Worm (Caenorhabditis elegans) whole organism, young adult: Measurements from ENCODE around the gene asp-3.

Experiments
- B0019.2 ChIP-seq: fragments of 200-800 bp; sonication (Bioruptor generic); conservative IDR thresholded peaks from 2 replicates; pipeline ENCODE4 v1.3.6; 2022; ENCODE audit warnings: missing genetic modification reagents, missing genetic modification characterization, missing compliant biosample characterization
- B0035.1 ChIP-seq: sonication (generic microtip); optimal IDR thresholded peaks from 2 replicates; lab custom pipeline; 2016; ENCODE audit warnings: missing genetic modification characterization, mild to moderate bottlenecking, missing compliant biosample characterization, missing genotype, missing genetic modification reagents
- B0261.1 ChIP-seq: sonication (generic microtip); optimal IDR thresholded peaks from 2 replicates; lab custom pipeline; 2016; ENCODE audit warnings: mild to moderate bottlenecking, missing genetic modification characterization, moderate library complexity, missing compliant biosample characterization
- D2030.7 ChIP-seq: fragments of 200-800 bp; sonication (Bioruptor generic); IDR thresholded peaks from 2 replicates; pipeline ENCODE4 v1.3.6; 2022; ENCODE audit warnings: missing genetic modification reagents, missing genetic modification characterization, missing compliant biosample characterization
- F23B12.7 ChIP-seq: sonication (generic microtip); optimal IDR thresholded peaks from 2 replicates; lab custom pipeline; 2017; ENCODE audit warnings: missing genetic modification characterization, mild to moderate bottlenecking, missing compliant biosample characterization, antibody characterized with exemption, moderate library complexity; ENCODE audit not compliant: insufficient read depth
- F37B4.10 ChIP-seq: fragments of 200-800 bp; sonication (Bioruptor generic); IDR thresholded peaks from 2 replicates; pipeline ENCODE4 v1.3.6; 2022; ENCODE audit warnings: missing genetic modification characterization, missing compliant biosample characterization
- F49E8.2 ChIP-seq: sonication (generic microtip); optimal IDR thresholded peaks from 3 replicates; lab custom pipeline; 2017; ENCODE audit warnings: missing genetic modification characterization, mild to moderate bottlenecking, missing compliant biosample characterization, antibody characterized with exemption, moderate library complexity; ENCODE audit not compliant: insufficient read depth
- F57A8.1 ChIP-seq: fragments of 200-800 bp; sonication (Bioruptor generic); optimal IDR thresholded peaks from 2 replicates; lab custom pipeline; 2018; ENCODE audit warnings: mild to moderate bottlenecking, missing genetic modification characterization, moderate library complexity, missing compliant biosample characterization
- K11D2.4 ChIP-seq: fragments of 200-800 bp; sonication (Bioruptor generic); IDR thresholded peaks from 2 replicates; pipeline ENCODE4 v1.3.6; 2022; ENCODE audit warnings: missing genetic modification reagents, missing genetic modification characterization, missing compliant biosample characterization
- K12H6.12 ChIP-seq: fragments of 200-800 bp; sonication (Bioruptor generic); optimal IDR thresholded peaks from 2 replicates; lab custom pipeline; 2018; ENCODE audit warnings: mild to moderate bottlenecking, missing genetic modification characterization, missing compliant biosample characterization
- T26A5.8 ChIP-seq: sonication (generic microtip); optimal IDR thresholded peaks from 2 replicates; lab custom pipeline; 2016; ENCODE audit warnings: missing genetic modification characterization, missing compliant biosample characterization
- Y53G8AR.9 ChIP-seq: fragments of 200-800 bp; sonication (Bioruptor generic); conservative IDR thresholded peaks from 2 replicates; pipeline ENCODE4 v1.3.6; 2022; ENCODE audit warnings: missing genetic modification reagents, missing genetic modification characterization, missing compliant biosample characterization
- akir-1 ChIP-seq: fragments of 200-800 bp; sonication (Bioruptor generic); optimal IDR thresholded peaks from 2 replicates; lab custom pipeline; 2018; ENCODE audit warnings: mild to moderate bottlenecking, missing genetic modification characterization, moderate library complexity, missing compliant biosample characterization
- athp-1 ChIP-seq: sonication (generic microtip); optimal IDR thresholded peaks from 2 replicates; lab custom pipeline; 2017; ENCODE audit warnings: mild to moderate bottlenecking, missing genetic modification characterization, missing compliant biosample characterization
- attf-3 ChIP-seq: fragments of 200-800 bp; sonication (Bioruptor generic); conservative IDR thresholded peaks from 2 replicates; pipeline ENCODE4 v1.3.6; 2022; ENCODE audit warnings: missing genetic modification reagents, missing genetic modification characterization, missing compliant biosample characterization
- ccch-3 ChIP-seq: fragments of 200-800 bp; sonication (Bioruptor generic); optimal IDR thresholded peaks from 2 replicates; lab custom pipeline; 2018; ENCODE audit warnings: mild to moderate bottlenecking, missing genetic modification characterization, missing compliant biosample characterization
- cebp-2 ChIP-seq: fragments of 200-800 bp; sonication (Bioruptor generic); IDR thresholded peaks from 2 replicates; pipeline ENCODE4 v1.3.6; 2022; ENCODE audit warnings: missing genetic modification characterization, missing compliant biosample characterization
- ceh-40 ChIP-seq: fragments of 200-800 bp; sonication (Bioruptor generic); IDR thresholded peaks from 2 replicates; pipeline ENCODE4 v1.3.6; 2022; ENCODE audit warnings: missing genetic modification characterization, missing compliant biosample characterization
- ceh-79 ChIP-seq: sonication (generic microtip); optimal IDR thresholded peaks from 2 replicates; lab custom pipeline; 2017; ENCODE audit warnings: mild to moderate bottlenecking, missing genetic modification characterization, missing compliant biosample characterization
- ceh-91 ChIP-seq: fragments of 200-800 bp; sonication (Bioruptor generic); IDR thresholded peaks from 2 replicates; pipeline ENCODE4 v1.3.6; 2022; ENCODE audit warnings: missing genetic modification reagents, missing genetic modification characterization, missing compliant biosample characterization
- chd-7 ChIP-seq: sonication (generic microtip); optimal IDR thresholded peaks from 2 replicates; lab custom pipeline; 2016; ENCODE audit warnings: mild to moderate bottlenecking, missing genetic modification characterization, moderate library complexity, missing compliant biosample characterization
- efl-1 ChIP-seq: fragments of 150-350 bp; optimal IDR thresholded peaks from 2 replicates; lab custom pipeline; 2014; ENCODE audit warnings: missing biosample characterization, missing genetic modification reagents, missing genetic modification characterization
- egl-18 ChIP-seq: fragments of 200-800 bp; sonication (Bioruptor generic); IDR thresholded peaks from 2 replicates; pipeline ENCODE4 v1.3.6; 2022; ENCODE audit warnings: missing genetic modification reagents, missing genetic modification characterization, missing compliant biosample characterization
- egl-44 ChIP-seq: fragments of 200-800 bp; sonication (Bioruptor generic); IDR thresholded peaks from 2 replicates; pipeline ENCODE4 v1.3.6; 2022; ENCODE audit warnings: missing genetic modification reagents, missing genetic modification characterization, missing compliant biosample characterization
- hlh-12 ChIP-seq: sonication (generic microtip); optimal IDR thresholded peaks from 2 replicates; lab custom pipeline; 2016; ENCODE audit warnings: missing genetic modification characterization, missing compliant biosample characterization
- hmg-1.2 ChIP-seq: fragments of 200-800 bp; sonication (Bioruptor generic); IDR thresholded peaks from 2 replicates; pipeline ENCODE4 v1.3.6; 2022; ENCODE audit warnings: missing genetic modification reagents, missing genetic modification characterization, missing compliant biosample characterization
- hsf-1 ChIP-seq: fragments of 200-800 bp; sonication (Bioruptor generic); IDR thresholded peaks from 2 replicates; pipeline ENCODE4 v1.3.6; 2022; ENCODE audit warnings: missing genetic modification reagents, missing genetic modification characterization, missing compliant biosample characterization
- let-526 ChIP-seq: fragments of 200-800 bp; sonication (Bioruptor generic); IDR thresholded peaks from 2 replicates; pipeline ENCODE4 v1.3.6; 2022; ENCODE audit warnings: missing genetic modification reagents, missing genetic modification characterization, missing compliant biosample characterization
- let-607 ChIP-seq, 2 experiments: fragments of 200-800 bp in 1 of 2; sonication (Bioruptor generic) in 1 of 2; sonication (generic microtip) in 1 of 2; optimal IDR thresholded peaks; 2 replicates each; lab custom pipeline; 2016 to 2018; ENCODE audit warnings: mild to moderate bottlenecking in 2 of 2, missing compliant biosample characterization in 2 of 2, missing genetic modification characterization in 2 of 2, moderate library complexity in 2 of 2, missing genotype in 1 of 2
- lin-26 ChIP-seq: fragments of 200-800 bp; sonication (Bioruptor generic); IDR thresholded peaks from 2 replicates; pipeline ENCODE4 v1.3.6; 2022; ENCODE audit warnings: missing genetic modification reagents, missing genetic modification characterization, missing compliant biosample characterization
- lin-35 ChIP-seq, 3 experiments: fragments of 150-350 bp in 2 of 3; sonication (generic microtip) in 1 of 3; optimal IDR thresholded peaks; 2 replicates each; lab custom pipeline; 2014 to 2018; ENCODE audit warnings: missing biosample characterization in 3 of 3, missing genetic modification characterization in 3 of 3, missing genetic modification reagents in 3 of 3
- lin-40 ChIP-seq: sonication (generic microtip); optimal IDR thresholded peaks from 2 replicates; lab custom pipeline; 2016; ENCODE audit warnings: missing genetic modification characterization, mild to moderate bottlenecking, missing compliant biosample characterization, missing genotype, missing genetic modification reagents
- lir-1 ChIP-seq: fragments of 200-800 bp; sonication (Bioruptor generic); conservative IDR thresholded peaks from 2 replicates; pipeline ENCODE4 v1.3.6; 2022; ENCODE audit warnings: missing genetic modification reagents, missing genetic modification characterization, missing compliant biosample characterization
- madf-10 ChIP-seq: sonication (generic microtip); optimal IDR thresholded peaks from 2 replicates; lab custom pipeline; 2016; ENCODE audit warnings: mild to moderate bottlenecking, missing genetic modification characterization, missing compliant biosample characterization
- madf-8 ChIP-seq: fragments of 200-800 bp; sonication (Bioruptor generic); conservative IDR thresholded peaks from 2 replicates; pipeline ENCODE4 v1.3.6; 2022; ENCODE audit warnings: missing genetic modification reagents, missing genetic modification characterization, missing compliant biosample characterization
- mcd-1 ChIP-seq: fragments of 200-800 bp; sonication (Bioruptor generic); IDR thresholded peaks from 2 replicates; pipeline ENCODE4 v1.3.6; 2022; ENCODE audit warnings: missing genetic modification reagents, missing genetic modification characterization, missing compliant biosample characterization
- nhr-120 ChIP-seq: fragments of 200-800 bp; sonication (Bioruptor generic); IDR thresholded peaks from 2 replicates; pipeline ENCODE4 v1.3.6; 2022; ENCODE audit warnings: missing genetic modification characterization, missing compliant biosample characterization
- rcor-1 ChIP-seq: fragments of 200-800 bp; sonication (Bioruptor generic); IDR thresholded peaks from 2 replicates; pipeline ENCODE4 v1.3.6; 2022; ENCODE audit warnings: missing genetic modification reagents, missing genetic modification characterization, missing compliant biosample characterization
- snpc-1.1 ChIP-seq: sonication (generic microtip); optimal IDR thresholded peaks from 2 replicates; lab custom pipeline; 2017; ENCODE audit warnings: missing genetic modification characterization, mild to moderate bottlenecking, missing compliant biosample characterization, antibody characterized with exemption, moderate library complexity, missing genotype, missing genetic modification reagents; ENCODE audit not compliant: insufficient read depth
- snpc-3.4 ChIP-seq: sonication (generic microtip); optimal IDR thresholded peaks from 2 replicates; lab custom pipeline; 2017; ENCODE audit warnings: missing genetic modification characterization, mild to moderate bottlenecking, missing compliant biosample characterization, antibody characterized with exemption, moderate library complexity, missing genotype, missing genetic modification reagents
- snpc-4 ChIP-seq, 5 experiments: fragments of 150-350 bp in 1 of 5; sonication (generic microtip) in 4 of 5; optimal IDR thresholded peaks; 2 replicates each; lab custom pipeline; 2014 to 2018; ENCODE audit warnings: missing genetic modification characterization in 5 of 5, missing biosample characterization in 3 of 5, antibody characterized with exemption in 2 of 5, mild to moderate bottlenecking in 2 of 5, missing compliant biosample characterization in 2 of 5, missing genotype in 2 of 5, moderate library complexity in 2 of 5, missing genetic modification reagents in 1 of 5
- somi-1 ChIP-seq: fragments of 200-800 bp; sonication (Bioruptor generic); optimal IDR thresholded peaks from 2 replicates; lab custom pipeline; 2018; ENCODE audit warnings: mild to moderate bottlenecking, missing genetic modification characterization, missing compliant biosample characterization
- tbp1 ChIP-seq: fragments of 200-800 bp; sonication (Bioruptor generic); optimal IDR thresholded peaks from 2 replicates; lab custom pipeline; 2018; ENCODE audit warnings: mild to moderate bottlenecking, missing genetic modification characterization, missing compliant biosample characterization
- tbx-9 ChIP-seq: sonication (generic microtip); optimal IDR thresholded peaks from 2 replicates; lab custom pipeline; 2016; ENCODE audit warnings: borderline replicate concordance, missing genetic modification characterization, inconsistent platforms, missing compliant biosample characterization
- xnd-1 ChIP-seq: sonication (generic microtip); optimal IDR thresholded peaks from 2 replicates; lab custom pipeline; 2016; ENCODE audit warnings: missing genotype, missing genetic modification reagents, missing genetic modification characterization, missing compliant biosample characterization
- zfh-2 ChIP-seq: fragments of 200-800 bp; sonication (Bioruptor generic); conservative IDR thresholded peaks from 2 replicates; pipeline ENCODE4 v1.3.6; 2022; ENCODE audit warnings: missing genetic modification reagents, missing genetic modification characterization, missing compliant biosample characterization
- ztf-18 ChIP-seq: sonication (generic microtip); optimal IDR thresholded peaks from 2 replicates; lab custom pipeline; 2016; ENCODE audit warnings: missing genotype, mild to moderate bottlenecking, missing genetic modification characterization, missing compliant biosample characterization
- ztf-22 ChIP-seq: fragments of 200-800 bp; sonication (Bioruptor generic); optimal IDR thresholded peaks from 2 replicates; lab custom pipeline; 2018; ENCODE audit warnings: mild to moderate bottlenecking, missing genetic modification characterization, moderate library complexity, missing compliant biosample characterization

The asp-3 gene

ce11 chrX:6804857-6805256 is 14.0 kb downstream of the asp-3 start:
- TF ChIP-seq zfh-2 (GFP tag; lab: Robert Waterston, UW) (no peak), ccch-3 (GFP tag; lab: Kevin White, UChicago) (no peak), ceh-40 (no peak), madf-10 (tag; lab: Kevin White, UChicago) (no peak), ceh-79 (tag; lab: Kevin White, UChicago) (no peak), T26A5.8 (tag; lab: Kevin White, UChicago) (no peak), B0035.1 (tag; lab: Kevin White, UChicago) (no peak), lin-40 (tag; lab: Kevin White, UChicago) (peak; percentile 46), chd-7 (tag; lab: Kevin White, UChicago) (no peak), let-607 (tag; optimal IDR thresholded peaks at IDR 0.05; lab: Kevin White, UChicago) (no peak), F37B4.10 (GFP tag; lab: Robert Waterston, UW) (no peak), madf-8 (GFP tag; lab: Robert Waterston, UW) (no peak), F49E8.2 (tag; lab: Kevin White, UChicago) (no peak), lir-1 (no peak), egl-44 (no peak), hsf-1 (no peak), ceh-91 (no peak), F57A8.1 (GFP tag; lab: Kevin White, UChicago) (no peak), attf-3 (no peak), somi-1 (GFP tag; lab: Kevin White, UChicago) (no peak), rcor-1 (GFP tag; lab: Robert Waterston, UW) (no peak), B0019.2 (GFP tag; lab: Robert Waterston, UW) (no peak), egl-18 (no peak), hmg-1.2 (GFP tag; lab: Robert Waterston, UW) (peak; percentile 61; the same call in 1 of the 2 replicates), lin-26 (GFP tag; lab: Robert Waterston, UW) (no peak), nhr-120 (GFP tag; lab: Robert Waterston, UW) (no peak), xnd-1 (no peak), mcd-1 (GFP tag; lab: Robert Waterston, UW) (no peak), akir-1 (GFP tag; lab: Kevin White, UChicago) (no peak), K11D2.4 (GFP tag; lab: Robert Waterston, UW) (no peak), ztf-18 (tag; lab: Kevin White, UChicago) (no peak), D2030.7 (GFP tag; lab: Robert Waterston, UW) (no peak), tbp1 (GFP tag; lab: Kevin White, UChicago) (peak; percentile 27), B0261.1 (tag; lab: Kevin White, UChicago) (no peak), lin-35 (GFP tag; optimal IDR thresholded peaks at IDR 0.05; lab: Kevin White, UChicago) (peak in 1 of 3 experiments; percentile 78), cebp-2 (GFP tag; lab: Robert Waterston, UW) (no peak), athp-1 (tag; lab: Kevin White, UChicago) (no peak), K12H6.12 (tag; lab: Kevin White, UChicago) (no peak), ztf-22 (GFP tag; lab: Kevin White, UChicago) (no peak), F23B12.7 (no peak), let-526 (GFP tag; lab: Robert Waterston, UW) (no peak), snpc-4 (GFP tag; optimal IDR thresholded peaks at IDR 0.05; lab: Kevin White, UChicago) (no peak), snpc-4 (tag; optimal IDR thresholded peaks at IDR 0.05; lab: Kevin White, UChicago) (peak in 1 of 4 experiments; percentile 5), hlh-12 (tag; lab: Kevin White, UChicago) (no peak), tbx-9 (tag; lab: Kevin White, UChicago) (no peak), snpc-3.4 (tag; lab: Kevin White, UChicago) (no peak), efl-1 (GFP tag; lab: Kevin White, UChicago) (no peak), snpc-1.1 (tag; lab: Kevin White, UChicago) (no peak), Y53G8AR.9 (GFP tag; lab: Robert Waterston, UW) (0 out of 2 replicates have a peak, but pooled peaks have one; percentile 30)
